Fruit fly (Drosophila melanogaster) whole organism, pupa: ENCODE results near the gene CG12506.

Experiments used
- CG10348 ChIP-seq: fragments of 200-800 bp; sonication (Bioruptor generic); IDR thresholded peaks from 2 replicates; pipeline ENCODE4 v1.3.6; 2022; ENCODE audit warnings: missing biosample characterization, missing genetic modification characterization
- CG12605 ChIP-seq: fragments of 200-800 bp; sonication (Bioruptor generic); IDR thresholded peaks from 2 replicates; pipeline ENCODE4 v1.3.6; 2022; ENCODE audit warnings: missing biosample characterization, missing genetic modification characterization
- CG13204 ChIP-seq: fragments of 200-800 bp; sonication (Bioruptor generic); optimal IDR thresholded peaks from 2 replicates; lab custom pipeline; 2018; ENCODE audit warnings: missing biosample characterization, mild to moderate bottlenecking, missing genetic modification characterization, moderate library complexity
- CG14655 ChIP-seq: fragments of 200-800 bp; sonication (Bioruptor generic); optimal IDR thresholded peaks from 3 replicates; lab custom pipeline; 2017; ENCODE audit warnings: mild to moderate bottlenecking, missing biosample characterization, missing genetic modification reagents, missing genetic modification characterization
- CG15710 ChIP-seq: fragments of 200-800 bp; sonication (Bioruptor generic); optimal IDR thresholded peaks from 2 replicates; lab custom pipeline; 2018; ENCODE audit warnings: missing biosample characterization, mild to moderate bottlenecking, missing genetic modification characterization, moderate library complexity
- CG17806 ChIP-seq: fragments of 200-800 bp; sonication (Bioruptor generic); optimal IDR thresholded peaks from 2 replicates; lab custom pipeline; 2018; ENCODE audit warnings: missing biosample characterization, mild to moderate bottlenecking, missing genetic modification characterization, moderate library complexity
- CG32121 ChIP-seq: fragments of 200-800 bp; sonication (Bioruptor generic); IDR thresholded peaks from 2 replicates; pipeline ENCODE4 v1.3.6; 2022; ENCODE audit warnings: missing biosample characterization, missing genetic modification characterization
- CG34367 ChIP-seq: fragments of 200-800 bp; sonication (Bioruptor generic); optimal IDR thresholded peaks from 2 replicates; lab custom pipeline; 2018; ENCODE audit warnings: missing biosample characterization, mild to moderate bottlenecking, missing genetic modification characterization
- CG4496 ChIP-seq: fragments of 200-800 bp; sonication (Bioruptor generic); IDR thresholded peaks from 3 replicates; pipeline ENCODE4 v1.3.6; 2022; ENCODE audit warnings: missing biosample characterization, missing genetic modification characterization
- CG8159 ChIP-seq: fragments of 200-800 bp; sonication (Bioruptor generic); optimal IDR thresholded peaks from 3 replicates; lab custom pipeline; 2018; ENCODE audit warnings: missing biosample characterization, mild to moderate bottlenecking, missing genetic modification characterization, moderate library complexity
- CG8301 ChIP-seq: fragments of 200-800 bp; sonication (Bioruptor generic); optimal IDR thresholded peaks from 2 replicates; lab custom pipeline; 2018; ENCODE audit warnings: missing biosample characterization, mild to moderate bottlenecking, missing genetic modification characterization
- CG9948 ChIP-seq: fragments of 200-800 bp; sonication (Bioruptor generic); optimal IDR thresholded peaks from 2 replicates; lab custom pipeline; 2018; ENCODE audit warnings: missing biosample characterization, mild to moderate bottlenecking, missing genetic modification characterization, moderate library complexity
- D1 ChIP-seq: fragments of 200-800 bp; sonication (Bioruptor generic); optimal IDR thresholded peaks from 2 replicates; lab custom pipeline; 2018; ENCODE audit warnings: missing biosample characterization, mild to moderate bottlenecking, missing genetic modification characterization, moderate library complexity
- EcR ChIP-seq: fragments of 200-800 bp; sonication (Bioruptor generic); optimal IDR thresholded peaks from 3 replicates; lab custom pipeline; 2019; ENCODE audit warnings: missing biosample characterization, missing genetic modification characterization, mild to moderate bottlenecking, moderate library complexity, missing genetic modification reagents
- Ets98B ChIP-seq: fragments of 200-800 bp; sonication (Bioruptor generic); IDR thresholded peaks from 2 replicates; pipeline ENCODE4 v1.3.6; 2022; ENCODE audit warnings: missing biosample characterization, missing genetic modification characterization
- Pif1A ChIP-seq: fragments of 200-800 bp; sonication (Bioruptor generic); optimal IDR thresholded peaks from 3 replicates; lab custom pipeline; 2016; ENCODE audit warnings: missing biosample characterization, missing genetic modification characterization
- Pif1B ChIP-seq: fragments of 200-800 bp; sonication (Bioruptor generic); optimal IDR thresholded peaks from 3 replicates; lab custom pipeline; 2016; ENCODE audit warnings: missing biosample characterization, missing genetic modification characterization
- Snoo ChIP-seq: fragments of 200-800 bp; sonication (Bioruptor generic); optimal IDR thresholded peaks from 3 replicates; lab custom pipeline; 2017; ENCODE audit warnings: missing biosample characterization, mild to moderate bottlenecking, missing genetic modification characterization, inconsistent platforms
- fd96Ca ChIP-seq: fragments of 200-800 bp; sonication (Bioruptor generic); IDR thresholded peaks from 3 replicates; pipeline ENCODE4 v1.3.6; 2022; ENCODE audit warnings: missing biosample characterization, missing genetic modification characterization
- gl ChIP-seq: fragments of 200-800 bp; sonication (Bioruptor generic); optimal IDR thresholded peaks from 2 replicates; lab custom pipeline; 2018; ENCODE audit warnings: missing biosample characterization, mild to moderate bottlenecking, missing genetic modification characterization
- rn ChIP-seq: fragments of 200-800 bp; sonication (Bioruptor generic); IDR thresholded peaks from 2 replicates; pipeline ENCODE4 v1.3.6; 2022; ENCODE audit warnings: missing biosample characterization, missing genetic modification characterization

CG12506 gene

dm6 chr2L:779123-779584, 5.8 kb downstream of the CG12506 start, which contains the start of gene CG13947:
Gene CG13947 (plus strand): TSS chr2L:779173.
- TF ChIP-seq CG12605 (GFP tag; lab: Robert Waterston, UW) (no peak), EcR (no peak), CG34367 (tag; lab: Kevin White, UChicago) (no peak), CG10348 (GFP tag; lab: Robert Waterston, UW) (no peak), CG8159 (tag; lab: Kevin White, UChicago) (no peak), CG17806 (tag; lab: Kevin White, UChicago) (no peak), CG9948 (tag; lab: Kevin White, UChicago) (no peak), Snoo (tag; lab: Kevin White, UChicago) (no peak), Ets98B (GFP tag; lab: Robert Waterston, UW) (no peak), CG13204 (GFP tag; lab: Kevin White, UChicago) (no peak), rn (no peak), fd96Ca (GFP tag; lab: Robert Waterston, UW) (no peak), CG32121 (no peak), D1 (no peak), CG4496 (GFP tag; lab: Robert Waterston, UW) (no peak)

dm6 chr2L:780182-780581, 6.8 kb downstream of the CG12506 start, which contains the start of gene Gr21a:
Gene Gr21a (plus strand): TSS chr2L:780482.
- TF ChIP-seq CG34367 (tag; lab: Kevin White, UChicago) (no peak), fd96Ca (GFP tag; lab: Robert Waterston, UW) (no peak), CG4496 (GFP tag; lab: Robert Waterston, UW) (no peak), EcR (no peak), gl (tag; lab: Kevin White, UChicago) (no peak), CG14655 (GFP tag; lab: Kevin White, UChicago) (no peak), CG8301 (tag; lab: Kevin White, UChicago) (no peak), CG32121 (no peak), CG15710 (tag; lab: Kevin White, UChicago) (no peak), Snoo (tag; lab: Kevin White, UChicago) (no peak), CG13204 (GFP tag; lab: Kevin White, UChicago) (no peak), CG12605 (GFP tag; lab: Robert Waterston, UW) (no peak), CG8159 (tag; lab: Kevin White, UChicago) (no peak)
- TF ChIP-seq, all 21 proteins: peak for 0

- TF ChIP-seq gl (tag; lab: Kevin White, UChicago) = no peak
- TF ChIP-seq CG10348 (GFP tag; lab: Robert Waterston, UW) = no peak
- no peak for TF ChIP-seq Pif1A
- no peak for TF ChIP-seq rn
- TF ChIP-seq CG4496 (GFP tag; lab: Robert Waterston, UW) = no peak
- TF ChIP-seq D1 = no peak
- no peak for TF ChIP-seq Pif1B (GFP tag; lab: Kevin White, UChicago)
- no peak for TF ChIP-seq Snoo (tag; lab: Kevin White, UChicago)
- TF ChIP-seq CG13204 (GFP tag; lab: Kevin White, UChicago) = no peak
These were observed 7.5 kb downstream of the CG12506 start for dm6 chr2L:780851-781250.

DNA sequence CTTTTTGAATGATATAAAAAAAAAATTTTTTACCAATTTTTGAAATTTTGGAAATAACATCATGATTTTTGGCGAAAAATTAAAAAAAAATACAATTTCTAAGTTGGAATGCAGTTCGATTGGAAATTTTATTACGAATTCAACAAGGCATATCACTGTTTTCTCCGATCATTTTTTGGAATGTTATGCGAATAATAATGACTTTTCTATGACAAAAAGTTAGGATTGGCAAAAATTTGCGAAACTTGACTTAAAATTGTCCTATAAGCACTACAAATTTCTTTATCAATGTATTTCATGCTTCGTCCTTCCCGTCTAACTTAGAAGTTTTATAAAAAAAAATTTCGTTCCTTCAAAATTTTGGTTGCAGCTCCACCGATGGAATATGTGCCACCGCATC, 10.7 kb downstream of the CG12506 start, which contains the start of gene CG3544:
CG3544 (plus strand) TSS at position 301 of the 400 bp plus-strand sequence.
- TF ChIP-seq CG13204 (GFP tag; lab: Kevin White, UChicago) (no peak), CG14655 (GFP tag; lab: Kevin White, UChicago) (no peak), CG15710 (tag; lab: Kevin White, UChicago) (no peak), CG17806 (tag; lab: Kevin White, UChicago) (no peak), rn (no peak), CG12605 (GFP tag; lab: Robert Waterston, UW) (no peak), Ets98B (GFP tag; lab: Robert Waterston, UW) (no peak), CG8301 (tag; lab: Kevin White, UChicago) (no peak), CG9948 (tag; lab: Kevin White, UChicago) (no peak), Snoo (tag; lab: Kevin White, UChicago) (no peak), fd96Ca (GFP tag; lab: Robert Waterston, UW) (no peak), gl (tag; lab: Kevin White, UChicago) (no peak), CG34367 (tag; lab: Kevin White, UChicago) (no peak), EcR (no peak), CG10348 (GFP tag; lab: Robert Waterston, UW) (no peak)

dm6 chr2L:789966-790365, 16.6 kb downstream of the CG12506 start:
- no peak for TF ChIP-seq CG34367 (tag; lab: Kevin White, UChicago)
- TF ChIP-seq, all 21 proteins: peak for 0

- TF ChIP-seq fd96Ca (GFP tag; lab: Robert Waterston, UW) (no peak), CG8301 (tag; lab: Kevin White, UChicago) (no peak)
These were observed 17.4 kb downstream of the CG12506 start, which contains the start of gene Pkg21D for dm6 chr2L:790698-791097. Gene Pkg21D (minus strand): TSS chr2L:790798.

DNA sequence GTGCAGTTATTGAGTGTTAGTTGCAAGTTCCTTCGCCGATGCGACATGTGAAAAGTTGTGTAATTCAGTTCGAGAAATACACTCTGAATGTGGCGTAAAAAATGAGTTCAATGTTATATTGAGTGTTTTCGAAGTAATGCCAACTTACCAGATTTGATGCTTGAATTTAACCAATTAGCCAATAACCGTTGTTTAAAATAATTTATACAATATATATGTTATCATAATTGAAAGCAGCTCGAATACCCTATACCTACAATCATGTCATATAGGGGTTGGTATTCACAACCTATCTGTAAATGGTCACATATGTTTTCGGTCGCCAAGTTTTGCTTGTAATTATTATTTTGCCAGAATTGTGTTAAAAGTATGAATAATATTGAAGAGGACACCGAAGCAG, 36.9 kb downstream of the CG12506 start, which contains the start of gene Nnf1b:
Nnf1b (plus strand) TSS at position 301 of the 400 bp plus-strand sequence.
- TF ChIP-seq CG9948 (tag; lab: Kevin White, UChicago) (no peak), D1 (no peak), CG10348 (GFP tag; lab: Robert Waterston, UW) (no peak), CG12605 (GFP tag; lab: Robert Waterston, UW) (no peak), Ets98B (GFP tag; lab: Robert Waterston, UW) (no peak)
